Fruit fly (Drosophila melanogaster): ENCODE results near the gene CG4592.

The CG4592 gene

DNA sequence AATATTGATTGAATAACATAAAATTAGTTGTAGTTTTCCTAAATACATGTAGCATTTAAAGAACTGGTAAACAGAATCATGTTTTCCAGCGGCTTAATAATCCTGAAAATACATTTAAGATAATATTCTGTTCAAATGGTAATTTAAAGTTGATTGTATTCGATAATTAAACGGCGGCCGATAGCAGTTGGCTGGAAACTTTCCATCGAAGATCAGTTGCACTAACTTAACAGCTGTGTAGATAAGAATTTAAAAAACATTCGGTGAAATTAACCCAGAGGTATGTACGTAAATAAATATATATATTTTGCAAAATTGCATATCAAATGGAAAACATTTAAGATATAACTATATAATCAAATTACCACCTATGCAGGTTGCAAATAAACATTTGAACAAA lies 1.5 kb upstream of the CG4592 start, which contains the start of gene CG4594 (continued):
- no peak for TF ChIP-seq croc (GFP tag; conservative IDR thresholded peaks at IDR 0.05)
- no peak for TF ChIP-seq scrt (GFP tag; optimal IDR thresholded peaks at IDR 0.05)
- TF ChIP-seq D (optimal IDR thresholded peaks at IDR 0.05), result no peak
- TF ChIP-seq D (GFP tag; optimal IDR thresholded peaks at IDR 0.05), result no peak
- TF ChIP-seq E2f2 (GFP tag; IDR thresholded peaks at IDR 0.05), result peak; percentile 80
- 0 out of 2 replicates have a peak, but pooled peaks have one; percentile 8 for TF ChIP-seq MBD-R2 (GFP tag; IDR thresholded peaks at IDR 0.05)
- TF ChIP-seq yki (optimal IDR thresholded peaks at IDR 0.05), result no peak
- TF ChIP-seq ci (GFP tag; IDR thresholded peaks at IDR 0.05), result no peak

DNA sequence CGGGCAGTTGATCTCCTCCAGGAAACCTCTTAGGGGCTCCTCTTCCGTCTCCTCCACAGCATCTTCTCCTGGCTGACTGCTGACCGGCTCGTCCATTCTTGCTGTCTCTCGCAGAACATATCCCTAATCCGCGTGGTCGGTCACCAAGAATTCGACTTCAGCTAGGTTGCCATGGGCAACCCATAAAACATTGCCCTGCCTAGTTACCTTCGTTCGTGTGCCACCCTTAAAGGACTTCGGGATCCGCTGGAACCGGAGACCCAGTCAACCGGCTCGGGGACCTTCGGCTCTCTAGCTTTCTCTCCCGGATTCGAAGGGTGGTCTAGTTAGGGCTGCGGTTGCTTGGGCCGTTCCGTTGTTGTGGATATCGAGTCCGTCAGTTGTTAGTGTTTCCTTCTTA lies 3.3 kb downstream of the CG4592 start, which contains the start of the genes TbCMF46 and CG42366:
TSS of gene TbCMF46 (minus strand) at position 101 of the 400 bp plus-strand sequence.
TSS of gene CG42366 (plus strand) at position 397 of the 400 bp plus-strand sequence.
- TF ChIP-seq Gsc (GFP tag; IDR thresholded peaks at IDR 0.05) (no peak), CG11247 (GFP tag; IDR thresholded peaks at IDR 0.05) (0 out of 2 replicates have a peak, but pooled peaks have one; percentile 33), CG4424 (GFP tag; optimal IDR thresholded peaks at IDR 0.05) (no peak), Rfx (GFP tag; IDR thresholded peaks at IDR 0.05) (peak; percentile 32; the same call in 1 of the 2 replicates), CG11560 (tag; IDR thresholded peaks at IDR 0.05) (0 out of 3 replicates have a peak, but pooled peaks have one; percentile 28), CG11456 (GFP tag; IDR thresholded peaks at IDR 0.05) (0 out of 3 replicates have a peak, but pooled peaks have one; percentile 33)

DNA sequence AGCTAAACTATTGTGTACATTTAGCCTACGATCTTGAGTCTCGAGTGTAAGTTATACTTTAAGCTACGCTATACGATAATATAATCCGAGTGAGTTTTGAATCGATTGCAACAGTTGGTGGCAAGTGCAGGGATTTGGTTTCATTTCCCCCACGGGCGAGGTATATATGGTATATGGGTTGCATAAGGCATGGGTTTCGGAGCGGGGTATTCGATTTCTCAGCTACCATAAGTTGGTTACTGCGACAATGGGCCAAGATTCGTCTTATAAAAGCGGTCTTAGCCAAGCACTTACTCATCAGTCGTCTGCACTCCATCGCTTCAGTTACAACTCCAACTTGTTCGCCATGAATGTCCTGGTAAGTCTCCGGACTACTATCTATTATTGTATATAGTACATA lies 8.8 kb downstream of the CG4592 start, which contains the start of gene CG42367:
TSS of gene CG42367 (plus strand) at position 301 of the 400 bp plus-strand sequence.
- TF ChIP-seq CrebB (tag; optimal IDR thresholded peaks at IDR 0.05), result no peak
- no peak for TF ChIP-seq CG31388 (GFP tag; optimal IDR thresholded peaks at IDR 0.05)
- TF ChIP-seq Hmr (GFP tag; optimal IDR thresholded peaks at IDR 0.05), result no peak
- no peak for TF ChIP-seq H2.0 (GFP tag; IDR thresholded peaks at IDR 0.05)
- no peak for TF ChIP-seq Bdp1 (GFP tag; optimal IDR thresholded peaks at IDR 0.05)
- TF ChIP-seq CG3847 (GFP tag; IDR thresholded peaks at IDR 0.05), result no peak
- no peak for TF ChIP-seq da (GFP tag; optimal IDR thresholded peaks at IDR 0.05)
- TF ChIP-seq rib (GFP tag; IDR thresholded peaks at IDR 0.05), result no peak
- TF ChIP-seq sens-2 (GFP tag; IDR thresholded peaks at IDR 0.05), result no peak
- TF ChIP-seq crp (GFP tag; optimal IDR thresholded peaks at IDR 0.05), result no peak
- TF ChIP-seq CoRest (tag; optimal IDR thresholded peaks at IDR 0.05), result no peak
- no peak for TF ChIP-seq lola (GFP tag; optimal IDR thresholded peaks at IDR 0.05)
- TF ChIP-seq ERR (GFP tag; optimal IDR thresholded peaks at IDR 0.05), result no peak
- TF ChIP-seq Gug (GFP tag; IDR thresholded peaks at IDR 0.05), result no peak

DNA sequence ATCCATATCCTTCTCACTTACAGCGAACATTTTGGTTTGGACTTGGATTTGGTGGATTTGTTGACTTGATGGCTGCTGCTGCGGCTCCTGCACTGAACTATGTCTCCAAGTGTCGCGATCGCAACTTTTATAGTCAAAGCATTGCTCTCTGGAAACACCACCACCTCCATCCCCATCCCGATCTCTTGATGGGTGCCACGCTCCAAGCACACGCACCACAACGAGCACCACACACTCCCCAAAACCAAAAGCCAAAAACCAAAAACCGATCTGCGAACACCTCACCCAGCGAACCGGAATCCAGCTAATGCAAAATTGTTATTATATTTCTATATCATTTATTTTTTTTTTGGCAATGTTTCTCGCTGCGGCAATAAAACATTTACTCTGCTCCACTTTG lies 11.6 kb downstream of the CG4592 start, which contains the start of gene Cpr30F:
TSS of gene Cpr30F (minus strand) at position 101 of the 400 bp plus-strand sequence.
- TF ChIP-seq tx (GFP tag; optimal IDR thresholded peaks at IDR 0.05), result no peak
- no peak for TF ChIP-seq otp (GFP tag; IDR thresholded peaks at IDR 0.05)
- TF ChIP-seq CG1647 (GFP tag; optimal IDR thresholded peaks at IDR 0.05), result no peak
- no peak for TF ChIP-seq dpn (GFP tag; optimal IDR thresholded peaks at IDR 0.05)
- no peak for TF ChIP-seq danr (GFP tag; IDR thresholded peaks at IDR 0.05)
- TF ChIP-seq CG1024 (GFP tag; IDR thresholded peaks at IDR 0.05), result no peak
- TF ChIP-seq ap (GFP tag; IDR thresholded peaks at IDR 0.05), result no peak
- TF ChIP-seq ERR (GFP tag; optimal IDR thresholded peaks at IDR 0.05), result no peak
- no peak for TF ChIP-seq CG16815 (GFP tag; optimal IDR thresholded peaks at IDR 0.05)
- no peak for TF ChIP-seq CG8944 (GFP tag; optimal IDR thresholded peaks at IDR 0.05)
- no peak for TF ChIP-seq CG8089 (GFP tag; optimal IDR thresholded peaks at IDR 0.05)
- TF ChIP-seq aop (GFP tag; IDR thresholded peaks at IDR 0.05), result no peak
- no peak for TF ChIP-seq CG1529 (GFP tag; optimal IDR thresholded peaks at IDR 0.05)
- TF ChIP-seq CG16863 (GFP tag; optimal IDR thresholded peaks at IDR 0.05), result no peak
- TF ChIP-seq CG10979 (tag; optimal IDR thresholded peaks at IDR 0.05), result no peak
